Worm (Caenorhabditis elegans): Measurements from ENCODE around the gene pqn-51.

pqn-51 gene

ce11 chrV:5032176-5032575 lies 17.2 kb upstream of the pqn-51 start:
- no peak for TF ChIP-seq jun-1 (tag; optimal IDR thresholded peaks at IDR 0.05)
- TF ChIP-seq aha-1 (tag), result peak; percentile 39
- no peak for TF ChIP-seq madf-9 (GFP tag; conservative IDR thresholded peaks at IDR 0.05)
- TF ChIP-seq lin-29 (GFP tag; IDR thresholded peaks at IDR 0.05), result no peak
- no peak for TF ChIP-seq ztf-11 (tag; optimal IDR thresholded peaks at IDR 0.05)
- TF ChIP-seq fos-1 (tag; optimal IDR thresholded peaks at IDR 0.05), result no peak
- TF ChIP-seq dmd-6 (GFP tag; IDR thresholded peaks at IDR 0.05), result peak; percentile 56
- no peak for TF ChIP-seq lin-38 (GFP tag; IDR thresholded peaks at IDR 0.05)
- peak; percentile 26 for TF ChIP-seq zip-2 (tag; optimal IDR thresholded peaks at IDR 0.05)
- TF ChIP-seq snpc-4 (tag; optimal IDR thresholded peaks at IDR 0.05), result no peak
- TF ChIP-seq D1046.2 (GFP tag; IDR thresholded peaks at IDR 0.05), result no peak
- peak in 1 of 2 experiments; percentile 43 for TF ChIP-seq hif-1 (tag; optimal IDR thresholded peaks at IDR 0.05)
- no peak for TF ChIP-seq nhr-77 (tag; optimal IDR thresholded peaks at IDR 0.05)
- peak in 1 of 2 experiments; percentile 89 for TF ChIP-seq unc-62 (GFP tag; optimal IDR thresholded peaks at IDR 0.05 in 1 of 2)
- no peak for TF ChIP-seq unc-62 (tag; optimal IDR thresholded peaks at IDR 0.05)
- no peak for TF ChIP-seq pqm-1 (tag; optimal IDR thresholded peaks at IDR 0.05)
- TF ChIP-seq Y48G9A.11 (GFP tag; IDR thresholded peaks at IDR 0.05), result no peak
- no peak for TF ChIP-seq lsy-2 (tag; optimal IDR thresholded peaks at IDR 0.05)
- no peak for TF ChIP-seq aly-2 (tag; optimal IDR thresholded peaks at IDR 0.05)
- TF ChIP-seq F37D6.2 (tag; optimal IDR thresholded peaks at IDR 0.05), result no peak
- no peak for TF ChIP-seq Y105C5A.15 (GFP tag; IDR thresholded peaks at IDR 0.05)
- no peak for TF ChIP-seq daf-16 (GFP tag; optimal IDR thresholded peaks at IDR 0.05)
- TF ChIP-seq daf-16 (tag; optimal IDR thresholded peaks at IDR 0.05), result peak; percentile 84
- peak; percentile 65 for TF ChIP-seq hlh-11 (tag; optimal IDR thresholded peaks at IDR 0.05)
- 0 out of 2 replicates have a peak, but pooled peaks have one; percentile 9 for TF ChIP-seq lin-1 (GFP tag; IDR thresholded peaks at IDR 0.05)
- peak; percentile 60 for TF ChIP-seq hlh-30 (tag; optimal IDR thresholded peaks at IDR 0.05; ENCODE audit: insufficient read depth)
- peak; percentile 42 for TF ChIP-seq nhr-102 (tag; optimal IDR thresholded peaks at IDR 0.05)
- TF ChIP-seq nhr-10 (tag; optimal IDR thresholded peaks at IDR 0.05), result no peak
- TF ChIP-seq nhr-11 (tag; optimal IDR thresholded peaks at IDR 0.05), result peak; percentile 45
- TF ChIP-seq spr-1 (tag; optimal IDR thresholded peaks at IDR 0.05), result no peak
- TF ChIP-seq egl-27 (tag; optimal IDR thresholded peaks at IDR 0.05), result no peak
- no peak for TF ChIP-seq attf-4 (tag; optimal IDR thresholded peaks at IDR 0.05)
- TF ChIP-seq vab-7 (GFP tag; IDR thresholded peaks at IDR 0.05), result no peak
- TF ChIP-seq duxl-1 (tag; optimal IDR thresholded peaks at IDR 0.05; ENCODE audit: poor library complexity), result no peak
- TF ChIP-seq mxl-3 (GFP tag; optimal IDR thresholded peaks at IDR 0.05), result peak; percentile 2
- TF ChIP-seq snpc-1.2 (GFP tag; IDR thresholded peaks at IDR 0.05), result no peak
- TF ChIP-seq R02D3.7 (tag; optimal IDR thresholded peaks at IDR 0.05), result no peak
- peak; percentile 21 for TF ChIP-seq nhr-28 (tag; optimal IDR thresholded peaks at IDR 0.05)
- no peak for TF ChIP-seq hmg-1.1 (GFP tag; IDR thresholded peaks at IDR 0.05)
- TF ChIP-seq ceh-62 (tag; optimal IDR thresholded peaks at IDR 0.05), result no peak
- TF ChIP-seq zfp-2 (tag; optimal IDR thresholded peaks at IDR 0.05), result no peak
- TF ChIP-seq T20F7.1 (GFP tag; optimal IDR thresholded peaks at IDR 0.05), result peak; percentile 17
- no peak for TF ChIP-seq lin-15B (tag; optimal IDR thresholded peaks at IDR 0.05)
- TF ChIP-seq dve-1 (tag; optimal IDR thresholded peaks at IDR 0.05; ENCODE audit: insufficient read depth), result peak; percentile 34
- TF ChIP-seq nhr-111 (GFP tag; optimal IDR thresholded peaks at IDR 0.05), result no peak
- TF ChIP-seq nhr-48 (tag; optimal IDR thresholded peaks at IDR 0.05), result peak; percentile 14
- no peak for TF ChIP-seq mdt-29 (GFP tag; IDR thresholded peaks at IDR 0.05)
- no peak for TF ChIP-seq unc-39 (tag; optimal IDR thresholded peaks at IDR 0.05)
- TF ChIP-seq lim-7 (GFP tag; IDR thresholded peaks at IDR 0.05), result no peak
- TF ChIP-seq mdl-1 (tag; optimal IDR thresholded peaks at IDR 0.05), result peak; percentile 78 to 86
- TF ChIP-seq mxl-2 (GFP tag; conservative IDR thresholded peaks at IDR 0.05), result no peak
- no peak for TF ChIP-seq ceh-28 (tag; optimal IDR thresholded peaks at IDR 0.05)
